Worm (Caenorhabditis elegans): ENCODE measurements around the gene R144.3.

DNA sequence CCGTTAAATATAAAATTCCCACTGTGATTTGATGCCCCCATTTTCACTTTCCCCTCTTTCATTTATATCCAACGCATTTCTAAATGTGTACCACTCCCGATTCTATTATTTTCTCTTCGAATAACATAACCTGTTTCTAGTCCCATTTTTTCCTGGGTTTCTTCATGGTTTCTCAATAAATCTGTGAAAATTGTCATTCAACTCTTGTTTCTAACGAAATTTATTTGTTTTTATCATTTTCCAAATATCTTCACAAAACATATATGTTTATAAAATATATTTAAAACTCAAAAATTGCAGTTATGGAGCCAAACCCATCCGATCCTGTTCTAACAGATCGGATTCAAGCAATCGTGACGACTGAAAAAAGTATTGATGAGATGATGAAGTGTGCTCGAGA lies 865 bp upstream of the R144.3 start, which contains the start of gene mdt-11:
- TF ChIP-seq flt-1 (GFP tag; IDR thresholded peaks at IDR 0.05) (no peak), tab-1 (GFP tag; IDR thresholded peaks at IDR 0.05) (no peak), cog-1 (tag; optimal IDR thresholded peaks at IDR 0.05) (no peak), med-1 (GFP tag; optimal IDR thresholded peaks at IDR 0.05; ENCODE audit: insufficient read depth) (no peak), klf-2 (GFP tag; conservative IDR thresholded peaks at IDR 0.05) (no peak), T22C8.4 (GFP tag; IDR thresholded peaks at IDR 0.05) (no peak), ztf-23 (GFP tag; IDR thresholded peaks at IDR 0.05) (no peak), ztf-29 (GFP tag; IDR thresholded peaks at IDR 0.05) (no peak), ref-1 (GFP tag; conservative IDR thresholded peaks at IDR 0.05) (no peak)

All from whole organism, midembryonic.